Fruit fly (Drosophila melanogaster): ENCODE measurements around the gene ph-p.

The ph-p gene

dm6 chrX:2155868-2156267 lies 17.7 kb upstream of the ph-p start:
- TF ChIP-seq ss (GFP tag; optimal IDR thresholded peaks at IDR 0.05): no peak
- TF ChIP-seq fd85E (GFP tag; optimal IDR thresholded peaks at IDR 0.05): no peak
- no peak for TF ChIP-seq Met (GFP tag; optimal IDR thresholded peaks at IDR 0.05)
- TF ChIP-seq Blimp-1 (GFP tag; optimal IDR thresholded peaks at IDR 0.05): no peak
- no peak for TF ChIP-seq Smox (GFP tag; optimal IDR thresholded peaks at IDR 0.05)
- TF ChIP-seq CG10631 (GFP tag; optimal IDR thresholded peaks at IDR 0.05): no peak
- no peak for TF ChIP-seq CG7368 (GFP tag; optimal IDR thresholded peaks at IDR 0.05)
- no peak for TF ChIP-seq CG10669 (GFP tag; optimal IDR thresholded peaks at IDR 0.05)
- no peak for TF ChIP-seq Hr38 (GFP tag; optimal IDR thresholded peaks at IDR 0.05)
- TF ChIP-seq spab (GFP tag; optimal IDR thresholded peaks at IDR 0.05): no peak
- no peak for TF ChIP-seq CG34406 (GFP tag; optimal IDR thresholded peaks at IDR 0.05)
- TF ChIP-seq acj6 (GFP tag; optimal IDR thresholded peaks at IDR 0.05): no peak
- no peak for TF ChIP-seq CG6854 (GFP tag; optimal IDR thresholded peaks at IDR 0.05)
- TF ChIP-seq Sox102F (GFP tag; optimal IDR thresholded peaks at IDR 0.05): no peak
- TF ChIP-seq achi (GFP tag; optimal IDR thresholded peaks at IDR 0.05): no peak
- peak; percentile 30 for TF ChIP-seq CG32006 (GFP tag; optimal IDR thresholded peaks at IDR 0.05)
- TF ChIP-seq Eip78C (GFP tag): peak; percentile 68
- no peak for TF ChIP-seq fkh (GFP tag; optimal IDR thresholded peaks at IDR 0.05)
- TF ChIP-seq CG8119 (GFP tag; IDR thresholded peaks at IDR 0.05): no peak; the same call in 2 of the 3 replicates
- peak; percentile 60 for TF ChIP-seq CG1621 (tag; optimal IDR thresholded peaks at IDR 0.05)
- no peak for TF ChIP-seq CG6792 (GFP tag; optimal IDR thresholded peaks at IDR 0.05)
- TF ChIP-seq CG6163 (GFP tag; IDR thresholded peaks at IDR 0.05): 0 out of 3 replicates have a peak, but pooled peaks have one; percentile 38
- no peak for TF ChIP-seq Sox15 (GFP tag; optimal IDR thresholded peaks at IDR 0.05)
- no peak for TF ChIP-seq CG11294 (GFP tag; IDR thresholded peaks at IDR 0.05)
- TF ChIP-seq CG8319 (GFP tag; optimal IDR thresholded peaks at IDR 0.05): no peak
- no peak for TF ChIP-seq CG4318 (GFP tag; optimal IDR thresholded peaks at IDR 0.05)
- TF ChIP-seq Lpt (GFP tag; optimal IDR thresholded peaks at IDR 0.05): peak; percentile 41
- TF ChIP-seq svp (GFP tag): peak; percentile 43
- TF ChIP-seq CG11902 (GFP tag; optimal IDR thresholded peaks at IDR 0.05): no peak
- peak; percentile 69 for TF ChIP-seq Sox14 (GFP tag; optimal IDR thresholded peaks at IDR 0.05)
- TF ChIP-seq Hr39 (GFP tag; optimal IDR thresholded peaks at IDR 0.05): peak; percentile 5
- TF ChIP-seq vri (GFP tag; optimal IDR thresholded peaks at IDR 0.05): peak; percentile 21
- no peak for TF ChIP-seq CG6276 (GFP tag; optimal IDR thresholded peaks at IDR 0.05)
- TF ChIP-seq OdsH (GFP tag; optimal IDR thresholded peaks at IDR 0.05): no peak
- no peak for TF ChIP-seq net (GFP tag; optimal IDR thresholded peaks at IDR 0.05)
- no peak for TF ChIP-seq CG9139 (GFP tag; optimal IDR thresholded peaks at IDR 0.05)
- no peak for TF ChIP-seq Eip93F (GFP tag; optimal IDR thresholded peaks at IDR 0.05)
- TF ChIP-seq lz (GFP tag; optimal IDR thresholded peaks at IDR 0.05): no peak
- TF ChIP-seq eg (GFP tag; IDR thresholded peaks at IDR 0.05): peak; percentile 28; the same call in 1 of the 3 replicates
- no peak for TF ChIP-seq Ets96B (tag; optimal IDR thresholded peaks at IDR 0.05)
- TF ChIP-seq CG15336 (GFP tag; IDR thresholded peaks at IDR 0.05): peak; percentile 22; the same call in 1 of the 2 replicates
- TF ChIP-seq esn (GFP tag; optimal IDR thresholded peaks at IDR 0.05): peak; percentile 42
- TF ChIP-seq CG31627 (GFP tag; optimal IDR thresholded peaks at IDR 0.05): peak; percentile 27
- no peak for TF ChIP-seq fd59A (GFP tag; optimal IDR thresholded peaks at IDR 0.05)
- peak; percentile 31 for TF ChIP-seq Eip75B (GFP tag; optimal IDR thresholded peaks at IDR 0.05)
- no peak for TF ChIP-seq topi (GFP tag; optimal IDR thresholded peaks at IDR 0.05)
- TF ChIP-seq Ets21C (GFP tag; optimal IDR thresholded peaks at IDR 0.05): no peak
- no peak for TF ChIP-seq CG3032 (tag; optimal IDR thresholded peaks at IDR 0.05)
- no peak for TF ChIP-seq Gug (GFP tag; IDR thresholded peaks at IDR 0.05)
- TF ChIP-seq CG3919 (GFP tag; optimal IDR thresholded peaks at IDR 0.05): peak; percentile 39
- TF ChIP-seq cyc (GFP tag; optimal IDR thresholded peaks at IDR 0.05): no peak

All from whole organism, prepupa.